Worm (Caenorhabditis elegans) whole organism, young adult: ENCODE data around the gene lov-1.

ENCODE experiments used
- B0261.1 ChIP-seq: sonication (generic microtip); optimal IDR thresholded peaks from 2 replicates; lab custom pipeline; 2016; ENCODE audit warnings: mild to moderate bottlenecking, missing genetic modification characterization, moderate library complexity, missing compliant biosample characterization
- F10E7.11 ChIP-seq: sonication (generic microtip); optimal IDR thresholded peaks from 2 replicates; lab custom pipeline; 2017; ENCODE audit warnings: mild to moderate bottlenecking, missing genetic modification characterization, moderate library complexity, missing compliant biosample characterization
- F33H1.4 ChIP-seq: fragments of 200-800 bp; sonication (Bioruptor generic); IDR thresholded peaks from 2 replicates; pipeline ENCODE4 v1.3.6; 2022; ENCODE audit warnings: missing genetic modification reagents, missing genetic modification characterization, missing compliant biosample characterization
- F37B4.10 ChIP-seq: fragments of 200-800 bp; sonication (Bioruptor generic); IDR thresholded peaks from 2 replicates; pipeline ENCODE4 v1.3.6; 2022; ENCODE audit warnings: missing genetic modification characterization, missing compliant biosample characterization
- F49E8.2 ChIP-seq: sonication (generic microtip); optimal IDR thresholded peaks from 3 replicates; lab custom pipeline; 2017; ENCODE audit warnings: missing genetic modification characterization, mild to moderate bottlenecking, missing compliant biosample characterization, antibody characterized with exemption, moderate library complexity; ENCODE audit not compliant: insufficient read depth
- F52B5.7 ChIP-seq: sonication (generic microtip); optimal IDR thresholded peaks from 2 replicates; lab custom pipeline; 2016; ENCODE audit warnings: mild to moderate bottlenecking, missing genetic modification characterization, missing compliant biosample characterization
- F55B11.4 ChIP-seq: sonication (generic microtip); optimal IDR thresholded peaks from 2 replicates; lab custom pipeline; 2016; ENCODE audit warnings: missing compliant biosample characterization, missing genetic modification characterization, borderline replicate concordance; ENCODE audit not compliant: insufficient read depth
- F57C9.4 ChIP-seq: sonication (generic microtip); optimal IDR thresholded peaks from 2 replicates; lab custom pipeline; 2017; ENCODE audit warnings: mild to moderate bottlenecking, missing genetic modification characterization, missing compliant biosample characterization
- T26A5.8 ChIP-seq: sonication (generic microtip); optimal IDR thresholded peaks from 2 replicates; lab custom pipeline; 2016; ENCODE audit warnings: missing genetic modification characterization, missing compliant biosample characterization
- aptf-2 ChIP-seq: fragments of 200-800 bp; sonication (Bioruptor generic); conservative IDR thresholded peaks from 2 replicates; pipeline ENCODE4 v1.3.6; 2022; ENCODE audit warnings: missing genetic modification reagents, missing genetic modification characterization, missing compliant biosample characterization
- attf-3 ChIP-seq: fragments of 200-800 bp; sonication (Bioruptor generic); conservative IDR thresholded peaks from 2 replicates; pipeline ENCODE4 v1.3.6; 2022; ENCODE audit warnings: missing genetic modification reagents, missing genetic modification characterization, missing compliant biosample characterization
- attf-6 ChIP-seq: fragments of 200-800 bp; sonication (Bioruptor generic); IDR thresholded peaks from 2 replicates; pipeline ENCODE4 v1.3.6; 2022; ENCODE audit warnings: missing genetic modification reagents, missing genetic modification characterization, missing compliant biosample characterization
- cebp-2 ChIP-seq: fragments of 200-800 bp; sonication (Bioruptor generic); IDR thresholded peaks from 2 replicates; pipeline ENCODE4 v1.3.6; 2022; ENCODE audit warnings: missing genetic modification characterization, missing compliant biosample characterization
- ceh-100 ChIP-seq: fragments of 200-800 bp; sonication (Bioruptor generic); IDR thresholded peaks from 2 replicates; pipeline ENCODE4 v1.3.6; 2022; ENCODE audit warnings: missing genetic modification reagents, missing genetic modification characterization, missing compliant biosample characterization
- die-1 ChIP-seq: sonication (generic microtip); optimal IDR thresholded peaks from 2 replicates; lab custom pipeline; 2016; ENCODE audit warnings: missing genotype, mild to moderate bottlenecking, missing genetic modification characterization, missing compliant biosample characterization
- efl-1 ChIP-seq: fragments of 150-350 bp; optimal IDR thresholded peaks from 2 replicates; lab custom pipeline; 2014; ENCODE audit warnings: missing biosample characterization, missing genetic modification reagents, missing genetic modification characterization
- egl-18 ChIP-seq: fragments of 200-800 bp; sonication (Bioruptor generic); IDR thresholded peaks from 2 replicates; pipeline ENCODE4 v1.3.6; 2022; ENCODE audit warnings: missing genetic modification reagents, missing genetic modification characterization, missing compliant biosample characterization
- ekl-4 ChIP-seq: fragments of 200-800 bp; sonication (Bioruptor generic); IDR thresholded peaks from 2 replicates; pipeline ENCODE4 v1.3.6; 2022; ENCODE audit warnings: missing genetic modification reagents, missing genetic modification characterization, missing compliant biosample characterization
- hmg-1.2 ChIP-seq: fragments of 200-800 bp; sonication (Bioruptor generic); IDR thresholded peaks from 2 replicates; pipeline ENCODE4 v1.3.6; 2022; ENCODE audit warnings: missing genetic modification reagents, missing genetic modification characterization, missing compliant biosample characterization
- hrde-1 ChIP-seq: sonication (generic microtip); optimal IDR thresholded peaks from 2 replicates; lab custom pipeline; 2016; ENCODE audit warnings: missing genetic modification characterization, mild to moderate bottlenecking, missing compliant biosample characterization, moderate library complexity, missing genotype, missing genetic modification reagents, borderline replicate concordance
- hsf-1 ChIP-seq: fragments of 200-800 bp; sonication (Bioruptor generic); IDR thresholded peaks from 2 replicates; pipeline ENCODE4 v1.3.6; 2022; ENCODE audit warnings: missing genetic modification reagents, missing genetic modification characterization, missing compliant biosample characterization
- let-526 ChIP-seq: fragments of 200-800 bp; sonication (Bioruptor generic); IDR thresholded peaks from 2 replicates; pipeline ENCODE4 v1.3.6; 2022; ENCODE audit warnings: missing genetic modification reagents, missing genetic modification characterization, missing compliant biosample characterization
- lin-26 ChIP-seq: fragments of 200-800 bp; sonication (Bioruptor generic); IDR thresholded peaks from 2 replicates; pipeline ENCODE4 v1.3.6; 2022; ENCODE audit warnings: missing genetic modification reagents, missing genetic modification characterization, missing compliant biosample characterization
- lin-54 ChIP-seq: fragments of 200-800 bp; sonication (Bioruptor generic); optimal IDR thresholded peaks from 2 replicates; lab custom pipeline; 2018; ENCODE audit warnings: mild to moderate bottlenecking, missing genetic modification characterization, missing compliant biosample characterization
- madf-6 ChIP-seq: fragments of 200-800 bp; sonication (Bioruptor generic); IDR thresholded peaks from 2 replicates; pipeline ENCODE4 v1.3.6; 2022; ENCODE audit warnings: missing genetic modification reagents, missing genetic modification characterization, missing compliant biosample characterization
- mes-4 ChIP-seq: sonication (generic microtip); optimal IDR thresholded peaks from 2 replicates; lab custom pipeline; 2016; ENCODE audit warnings: missing genotype, missing genetic modification characterization, missing compliant biosample characterization
- nhr-80 ChIP-seq: sonication (generic microtip); optimal IDR thresholded peaks from 2 replicates; lab custom pipeline; 2016; ENCODE audit warnings: missing genetic modification characterization, missing compliant biosample characterization
- pbrm-1 ChIP-seq: fragments of 200-800 bp; sonication (Bioruptor generic); IDR thresholded peaks from 2 replicates; pipeline ENCODE4 v1.3.6; 2022; ENCODE audit warnings: missing genetic modification reagents, missing genetic modification characterization, missing compliant biosample characterization
- repo-1 ChIP-seq: sonication (generic microtip); optimal IDR thresholded peaks from 2 replicates; lab custom pipeline; 2017; ENCODE audit warnings: mild to moderate bottlenecking, missing genetic modification characterization, missing compliant biosample characterization
- snpc-4 ChIP-seq, 5 experiments: fragments of 150-350 bp in 1 of 5; sonication (generic microtip) in 4 of 5; optimal IDR thresholded peaks; 2 replicates each; lab custom pipeline; 2014 to 2018; ENCODE audit warnings: missing genetic modification characterization in 5 of 5, missing biosample characterization in 3 of 5, antibody characterized with exemption in 2 of 5, mild to moderate bottlenecking in 2 of 5, missing compliant biosample characterization in 2 of 5, missing genotype in 2 of 5, moderate library complexity in 2 of 5, missing genetic modification reagents in 1 of 5
- tbx-9 ChIP-seq: sonication (generic microtip); optimal IDR thresholded peaks from 2 replicates; lab custom pipeline; 2016; ENCODE audit warnings: borderline replicate concordance, missing genetic modification characterization, inconsistent platforms, missing compliant biosample characterization
- tlf-1 ChIP-seq: fragments of 200-800 bp; sonication (Bioruptor generic); optimal IDR thresholded peaks from 2 replicates; lab custom pipeline; 2018; ENCODE audit warnings: mild to moderate bottlenecking, missing genetic modification characterization, missing compliant biosample characterization
- unc-62 ChIP-seq: fragments of 150-350 bp; optimal IDR thresholded peaks from 2 replicates; lab custom pipeline; 2014; ENCODE audit warnings: missing biosample characterization, missing genetic modification reagents, missing genetic modification characterization
- zfh-2 ChIP-seq: fragments of 200-800 bp; sonication (Bioruptor generic); conservative IDR thresholded peaks from 2 replicates; pipeline ENCODE4 v1.3.6; 2022; ENCODE audit warnings: missing genetic modification reagents, missing genetic modification characterization, missing compliant biosample characterization
- ztf-22 ChIP-seq: fragments of 200-800 bp; sonication (Bioruptor generic); optimal IDR thresholded peaks from 2 replicates; lab custom pipeline; 2018; ENCODE audit warnings: mild to moderate bottlenecking, missing genetic modification characterization, moderate library complexity, missing compliant biosample characterization
- ztf-28 ChIP-seq: fragments of 200-800 bp; sonication (Bioruptor generic); IDR thresholded peaks from 2 replicates; pipeline ENCODE4 v1.3.6; 2022; ENCODE audit warnings: missing genetic modification reagents, missing genetic modification characterization, missing compliant biosample characterization
- ztf-3 ChIP-seq: fragments of 200-800 bp; sonication (Bioruptor generic); optimal IDR thresholded peaks from 2 replicates; lab custom pipeline; 2018; ENCODE audit warnings: mild to moderate bottlenecking, missing genetic modification characterization, missing compliant biosample characterization

The lov-1 gene

ce11 chrII:10099072-10099471 is 22.6 kb downstream of the lov-1 start (continued):
- TF ChIP-seq ztf-22 (GFP tag; lab: Kevin White, UChicago) (no peak), F55B11.4 (tag; lab: Kevin White, UChicago) (no peak), B0261.1 (tag; lab: Kevin White, UChicago) (no peak), zfh-2 (no peak; the same call in 1 of the 2 replicates), tlf-1 (GFP tag; lab: Kevin White, UChicago) (no peak)
- TF ChIP-seq, all 124 proteins: peak for 0

- TF ChIP-seq madf-6 (GFP tag; lab: Robert Waterston, UW) (peak; percentile 38; the same call in 1 of the 2 replicates), F33H1.4 (GFP tag; lab: Robert Waterston, UW) (peak; percentile 8; the same call in 1 of the 2 replicates), ekl-4 (GFP tag; lab: Robert Waterston, UW) (peak; percentile 63; the same call in 1 of the 2 replicates), F52B5.7 (tag; lab: Kevin White, UChicago) (peak; percentile 51), hmg-1.2 (GFP tag; lab: Robert Waterston, UW) (0 out of 2 replicates have a peak, but pooled peaks have one; percentile 14), efl-1 (no peak), zfh-2 (no peak), F10E7.11 (peak; percentile 11), F49E8.2 (tag; lab: Kevin White, UChicago) (peak; percentile 47), ztf-3 (no peak), mes-4 (tag; lab: Kevin White, UChicago) (no peak), ztf-28 (GFP tag; lab: Robert Waterston, UW) (no peak), repo-1 (tag; lab: Kevin White, UChicago) (peak; percentile 50), F37B4.10 (GFP tag; lab: Robert Waterston, UW) (no peak), pbrm-1 (GFP tag; lab: Robert Waterston, UW) (0 out of 2 replicates have a peak, but pooled peaks have one; percentile 17), egl-18 (GFP tag; lab: Robert Waterston, UW) (no peak), lin-54 (GFP tag; lab: Kevin White, UChicago) (no peak), hsf-1 (GFP tag; lab: Robert Waterston, UW) (peak; percentile 49; the same call in 1 of the 2 replicates), hrde-1 (peak; percentile 12), cebp-2 (GFP tag; lab: Robert Waterston, UW) (no peak), lin-26 (peak; percentile 41; the same call in 1 of the 2 replicates), attf-3 (GFP tag; lab: Robert Waterston, UW) (no peak), tbx-9 (tag; lab: Kevin White, UChicago) (no peak), die-1 (tag; lab: Kevin White, UChicago) (peak; percentile 21)
Observed at ce11 chrII:10098428-10098827, 23.2 kb downstream of the lov-1 start.

- TF ChIP-seq F57C9.4 (tag; lab: Kevin White, UChicago) (no peak), T26A5.8 (tag; lab: Kevin White, UChicago) (no peak), aptf-2 (GFP tag; lab: Robert Waterston, UW) (no peak), unc-62 (GFP tag; lab: Kevin White, UChicago) (peak; percentile 73), ceh-100 (GFP tag; lab: Robert Waterston, UW) (no peak), attf-6 (GFP tag; lab: Robert Waterston, UW) (no peak), let-526 (no peak), nhr-80 (tag; lab: Kevin White, UChicago) (peak; percentile 68), snpc-4 (GFP tag; optimal IDR thresholded peaks at IDR 0.05; lab: Kevin White, UChicago) (no peak), snpc-4 (tag; optimal IDR thresholded peaks at IDR 0.05; lab: Kevin White, UChicago) (no peak), die-1 (tag; lab: Kevin White, UChicago) (no peak)
Observed at ce11 chrII:10095224-10095623, 26.4 kb downstream of the lov-1 start.
